Fruit fly (Drosophila melanogaster) Kc167 (cell line): ENCODE measurements around the gene CG9915.

Experiments
- Myc ChIP-seq: fragments of >200 bp; optimal IDR thresholded peaks from 2 replicates; lab custom pipeline; 2017; ENCODE audit warnings: missing external identifiers
- Sin3A ChIP-seq: fragments of >200 bp; optimal IDR thresholded peaks from 2 replicates; lab custom pipeline; 2018; ENCODE audit warnings: missing external identifiers
- h ChIP-seq: fragments of >200 bp; optimal IDR thresholded peaks from 3 replicates; lab custom pipeline; 2018; ENCODE audit warnings: missing external identifiers
- insv ChIP-seq: fragments of >200 bp; optimal IDR thresholded peaks from 3 replicates; lab custom pipeline; 2018; ENCODE audit warnings: missing external identifiers
- psq ChIP-seq: fragments of >200 bp; optimal IDR thresholded peaks from 2 replicates; lab custom pipeline; 2017; ENCODE audit warnings: missing external identifiers
- ttk ChIP-seq: sonication (Bioruptor generic); optimal IDR thresholded peaks from 2 replicates; lab custom pipeline; 2017; ENCODE audit warnings: missing external identifiers

The CG9915 gene

dm6 chrX:16296423-16297292 lies 16.3 kb downstream of the CG9915 start, which contains the start of gene CG3632:
CG3632 (plus strand) TSS chrX:16296671.
- TF ChIP-seq h (no peak), psq (lab: Kevin White, UChicago) (no peak), Sin3A (lab: Kevin White, UChicago) (no peak), insv (lab: Kevin White, UChicago) (no peak), ttk (lab: Kevin White, UChicago) (no peak), Myc (lab: Kevin White, UChicago) (no peak)

- no peak for TF ChIP-seq h
- no peak for TF ChIP-seq Myc (lab: Kevin White, UChicago)
- no peak for TF ChIP-seq Sin3A (lab: Kevin White, UChicago)
- no peak for TF ChIP-seq ttk (lab: Kevin White, UChicago)
- no peak for TF ChIP-seq psq (lab: Kevin White, UChicago)
- no peak for TF ChIP-seq insv (lab: Kevin White, UChicago)
These were observed 20.3 kb downstream of the CG9915 start for dm6 chrX:16292646-16293045.

dm6 chrX:16288999-16289398 lies 23.9 kb downstream of the CG9915 start:
- TF ChIP-seq ttk (lab: Kevin White, UChicago) (no peak), psq (lab: Kevin White, UChicago) (no peak), insv (lab: Kevin White, UChicago) (no peak), Sin3A (lab: Kevin White, UChicago) (no peak), h (no peak)

- TF ChIP-seq psq (lab: Kevin White, UChicago) (no peak), Sin3A (lab: Kevin White, UChicago) (no peak), h (no peak), insv (lab: Kevin White, UChicago) (no peak)
These were observed 24.4 kb downstream of the CG9915 start, which contains the start of the genes CG32576 and caz for dm6 chrX:16288492-16288964. CG32576 (minus strand) TSS chrX:16288533. caz (plus strand) TSS chrX:16288810.

dm6 chrX:16286083-16286666 lies 26.8 kb downstream of the CG9915 start, which contains the start of gene UQCR-14:
UQCR-14 (plus strand) TSS chrX:16286288.
- TF ChIP-seq Sin3A (lab: Kevin White, UChicago) (no peak), Myc (lab: Kevin White, UChicago) (no peak), insv (lab: Kevin White, UChicago) (no peak), psq (lab: Kevin White, UChicago) (no peak), ttk (lab: Kevin White, UChicago) (no peak), h (no peak)

dm6 chrX:16285186-16285585 lies 27.8 kb downstream of the CG9915 start:
- no peak for TF ChIP-seq ttk (lab: Kevin White, UChicago)
- TF ChIP-seq insv (lab: Kevin White, UChicago) = no peak
- TF ChIP-seq psq (lab: Kevin White, UChicago) = no peak
- TF ChIP-seq Myc (lab: Kevin White, UChicago) = no peak
- TF ChIP-seq Sin3A (lab: Kevin White, UChicago) = no peak
- TF ChIP-seq h = no peak

dm6 chrX:16281717-16282529 lies 31.0 kb downstream of the CG9915 start:
- TF ChIP-seq h (no peak), insv (lab: Kevin White, UChicago) (no peak), ttk (lab: Kevin White, UChicago) (no peak), Sin3A (lab: Kevin White, UChicago) (no peak), Myc (lab: Kevin White, UChicago) (no peak), psq (lab: Kevin White, UChicago) (no peak)

dm6 chrX:16281305-16281704 lies 31.6 kb downstream of the CG9915 start:
- TF ChIP-seq insv (lab: Kevin White, UChicago) = no peak
- TF ChIP-seq Sin3A (lab: Kevin White, UChicago) = no peak
- no peak for TF ChIP-seq ttk (lab: Kevin White, UChicago)
- TF ChIP-seq psq (lab: Kevin White, UChicago) = no peak
- TF ChIP-seq Myc (lab: Kevin White, UChicago) = no peak
- no peak for TF ChIP-seq h

- no peak for TF ChIP-seq ttk (lab: Kevin White, UChicago)
- TF ChIP-seq psq (lab: Kevin White, UChicago) = no peak
- no peak for TF ChIP-seq Sin3A (lab: Kevin White, UChicago)
- TF ChIP-seq h = no peak
- no peak for TF ChIP-seq Myc (lab: Kevin White, UChicago)
- TF ChIP-seq insv (lab: Kevin White, UChicago) = no peak
These were observed 33.5 kb downstream of the CG9915 start for dm6 chrX:16279340-16279941.

dm6 chrX:16278783-16279182 lies 34.2 kb downstream of the CG9915 start:
- TF ChIP-seq ttk (lab: Kevin White, UChicago) = no peak
- no peak for TF ChIP-seq Myc (lab: Kevin White, UChicago)
- no peak for TF ChIP-seq psq (lab: Kevin White, UChicago)
- no peak for TF ChIP-seq insv (lab: Kevin White, UChicago)
- TF ChIP-seq h = no peak
- TF ChIP-seq Sin3A (lab: Kevin White, UChicago) = no peak
